Worm (Caenorhabditis elegans): ENCODE results near the gene F55H2.7.
A peak's percentile ranks its signal among the peaks of the same experiment; 100 is the strongest.

F55H2.7 gene

DNA sequence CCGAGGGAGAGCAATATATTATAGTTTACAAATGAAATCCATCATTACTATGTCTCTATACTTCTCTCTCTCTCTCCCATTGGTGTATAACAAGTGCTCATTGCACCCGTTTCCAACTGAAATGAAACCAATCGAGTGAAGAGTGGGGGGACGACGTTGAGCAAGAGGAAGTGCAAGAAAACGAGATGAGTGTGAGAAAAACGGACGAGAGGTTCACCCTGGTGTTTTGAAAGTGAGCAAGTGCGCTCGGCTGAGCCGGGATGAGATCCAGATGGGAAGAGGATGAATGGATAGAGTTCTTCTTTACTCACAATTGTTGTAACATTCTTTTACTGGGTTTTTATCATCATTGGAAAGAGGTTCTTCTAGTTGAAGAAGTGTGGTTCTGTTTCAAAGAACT, 32.3 kb downstream of the F55H2.7 start (continued):
- peak; percentile 76 for TF ChIP-seq lin-14 (GFP tag; optimal IDR thresholded peaks at IDR 0.05)
- no peak for TF ChIP-seq aha-1 (tag; optimal IDR thresholded peaks at IDR 0.05)
- no peak for TF ChIP-seq C04F5.9 (tag; optimal IDR thresholded peaks at IDR 0.05)
- TF ChIP-seq snu-23 (GFP tag; optimal IDR thresholded peaks at IDR 0.05), result peak; percentile 24
- TF ChIP-seq unc-62 (GFP tag; optimal IDR thresholded peaks at IDR 0.05), result no peak
- no peak for TF ChIP-seq ztf-11 (tag; optimal IDR thresholded peaks at IDR 0.05)
- TF ChIP-seq fos-1 (tag; optimal IDR thresholded peaks at IDR 0.05), result no peak
- no peak for TF ChIP-seq snpc-4 (tag; optimal IDR thresholded peaks at IDR 0.05)
- no peak for TF ChIP-seq lin-39 (tag; optimal IDR thresholded peaks at IDR 0.05)
- TF ChIP-seq nhr-76 (tag; optimal IDR thresholded peaks at IDR 0.05), result no peak
- no peak for TF ChIP-seq jun-1 (tag; optimal IDR thresholded peaks at IDR 0.05)
- no peak for TF ChIP-seq aly-2 (tag; optimal IDR thresholded peaks at IDR 0.05)
- TF ChIP-seq efl-1 (optimal IDR thresholded peaks at IDR 0.05), result peak; percentile 23 to 29
- no peak for TF ChIP-seq efl-1 (GFP tag; optimal IDR thresholded peaks at IDR 0.05 in 1 of 2)
- TF ChIP-seq vab-15 (tag; optimal IDR thresholded peaks at IDR 0.05), result no peak
- TF ChIP-seq unc-86 (tag; optimal IDR thresholded peaks at IDR 0.05), result peak; percentile 20
- no peak for TF ChIP-seq hlh-4 (tag; optimal IDR thresholded peaks at IDR 0.05)
- TF ChIP-seq grh-1 (GFP tag; IDR thresholded peaks at IDR 0.05), result no peak
- no peak for TF ChIP-seq ces-1 (GFP tag; optimal IDR thresholded peaks at IDR 0.05)
- no peak for TF ChIP-seq hpl-2 (GFP tag; optimal IDR thresholded peaks at IDR 0.05)
- TF ChIP-seq sptf-1 (tag; optimal IDR thresholded peaks at IDR 0.05), result no peak
- peak in 1 of 3 experiments; percentile 49 for TF ChIP-seq ceh-82 (tag; optimal IDR thresholded peaks at IDR 0.05)
- TF ChIP-seq alr-1 (tag; optimal IDR thresholded peaks at IDR 0.05; ENCODE audit: borderline replicate concordance), result no peak
- TF ChIP-seq unc-30 (tag; optimal IDR thresholded peaks at IDR 0.05), result no peak
- no peak for TF ChIP-seq pax-3 (tag; optimal IDR thresholded peaks at IDR 0.05)
- TF ChIP-seq elt-3 (tag; optimal IDR thresholded peaks at IDR 0.05), result no peak
- no peak for TF ChIP-seq mep-1 (tag; optimal IDR thresholded peaks at IDR 0.05)
- TF ChIP-seq ztf-4 (tag; optimal IDR thresholded peaks at IDR 0.05), result no peak
- peak in 1 of 2 experiments; percentile 64 for TF ChIP-seq lsy-2 (tag; optimal IDR thresholded peaks at IDR 0.05)
- TF ChIP-seq nhr-71 (tag; optimal IDR thresholded peaks at IDR 0.05), result peak; percentile 50
- TF ChIP-seq nhr-237 (tag; optimal IDR thresholded peaks at IDR 0.05), result no peak
- no peak for TF ChIP-seq tlp-1 (tag; optimal IDR thresholded peaks at IDR 0.05)
- TF ChIP-seq hlh-17 (GFP tag; optimal IDR thresholded peaks at IDR 0.05; ENCODE audit: borderline replicate concordance), result no peak
- TF ChIP-seq xbp-1 (tag; optimal IDR thresholded peaks at IDR 0.05), result peak; percentile 14
- TF ChIP-seq C34B4.2 (tag; optimal IDR thresholded peaks at IDR 0.05), result no peak
- no peak for TF ChIP-seq nhr-11 (tag; optimal IDR thresholded peaks at IDR 0.05)
- no peak for TF ChIP-seq nhr-47 (tag; optimal IDR thresholded peaks at IDR 0.05)
- peak in 1 of 3 experiments; percentile 41 for TF ChIP-seq dpl-1 (GFP tag; optimal IDR thresholded peaks at IDR 0.05)
- TF ChIP-seq pag-3 (tag; optimal IDR thresholded peaks at IDR 0.05; ENCODE audit: borderline replicate concordance, insufficient read depth), result no peak
- TF ChIP-seq swsn-7 (tag; optimal IDR thresholded peaks at IDR 0.05), result peak; percentile 27
- no peak for TF ChIP-seq unc-130 (tag; optimal IDR thresholded peaks at IDR 0.05)
- no peak for TF ChIP-seq pqm-1 (tag; optimal IDR thresholded peaks at IDR 0.05)
- TF ChIP-seq nhr-19 (GFP tag; conservative IDR thresholded peaks at IDR 0.05), result no peak
- peak; percentile 58 for TF ChIP-seq fkh-4 (tag; optimal IDR thresholded peaks at IDR 0.05; ENCODE audit: borderline replicate concordance)
- peak; percentile 2 for TF ChIP-seq nhr-20 (tag; optimal IDR thresholded peaks at IDR 0.05)
- no peak for TF ChIP-seq ceh-88 (GFP tag; IDR thresholded peaks at IDR 0.05)
- no peak for TF ChIP-seq nhr-77 (tag; optimal IDR thresholded peaks at IDR 0.05)
- peak in 1 of 2 experiments; percentile 32 for TF ChIP-seq lin-35 (GFP tag; optimal IDR thresholded peaks at IDR 0.05)
- no peak for TF ChIP-seq ets-5 (GFP tag; IDR thresholded peaks at IDR 0.05)
- no peak for TF ChIP-seq ceh-8 (GFP tag; optimal IDR thresholded peaks at IDR 0.05)
- TF ChIP-seq lin-13 (GFP tag; optimal IDR thresholded peaks at IDR 0.05), result no peak
- no peak for TF ChIP-seq skn-1 (tag; optimal IDR thresholded peaks at IDR 0.05)
- TF ChIP-seq mdl-1 (tag; optimal IDR thresholded peaks at IDR 0.05), result no peak
- TF ChIP-seq blmp-1 (tag; optimal IDR thresholded peaks at IDR 0.05), result no peak

All from whole organism, L1 larva.